Worm (Caenorhabditis elegans): ENCODE data around the gene F46B3.15.

DNA sequence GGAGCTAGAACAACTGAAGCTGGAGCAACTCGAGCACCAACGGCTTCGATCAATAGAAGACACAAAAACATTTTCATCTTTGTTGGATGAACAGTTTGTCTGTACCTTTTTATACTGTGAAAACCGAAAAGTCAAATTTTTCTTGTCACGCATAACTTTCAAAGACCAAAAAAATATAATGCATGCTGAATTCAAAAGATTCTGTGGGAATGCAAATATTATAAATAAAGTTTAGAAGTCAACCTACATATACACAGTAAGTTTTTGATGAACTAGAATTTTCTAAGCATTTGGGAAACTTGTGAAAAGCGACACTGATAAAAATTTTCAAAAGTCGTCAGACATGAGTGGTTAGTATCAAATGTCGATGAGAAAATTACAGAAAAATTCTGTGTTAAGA is at the start of gene F46B3.15:
- TF ChIP-seq fos-1 (tag; optimal IDR thresholded peaks at IDR 0.05) (no peak), lin-39 (tag; optimal IDR thresholded peaks at IDR 0.05) (no peak), ceh-82 (tag; optimal IDR thresholded peaks at IDR 0.05) (no peak), aly-2 (tag; optimal IDR thresholded peaks at IDR 0.05) (no peak), ama-1 (optimal IDR thresholded peaks at IDR 0.05) (no peak), skn-1 (tag; optimal IDR thresholded peaks at IDR 0.05) (no peak), nhr-76 (tag; optimal IDR thresholded peaks at IDR 0.05) (no peak), nhr-11 (tag; optimal IDR thresholded peaks at IDR 0.05) (no peak), ztf-4 (tag; optimal IDR thresholded peaks at IDR 0.05) (no peak), jun-1 (tag; optimal IDR thresholded peaks at IDR 0.05) (no peak), nfya-1 (tag; optimal IDR thresholded peaks at IDR 0.05; ENCODE audit: insufficient read depth) (no peak), fkh-10 (GFP tag; optimal IDR thresholded peaks at IDR 0.05) (no peak)
